Worm (Caenorhabditis elegans): ENCODE results near the gene sma-4.

The sma-4 gene

DNA sequence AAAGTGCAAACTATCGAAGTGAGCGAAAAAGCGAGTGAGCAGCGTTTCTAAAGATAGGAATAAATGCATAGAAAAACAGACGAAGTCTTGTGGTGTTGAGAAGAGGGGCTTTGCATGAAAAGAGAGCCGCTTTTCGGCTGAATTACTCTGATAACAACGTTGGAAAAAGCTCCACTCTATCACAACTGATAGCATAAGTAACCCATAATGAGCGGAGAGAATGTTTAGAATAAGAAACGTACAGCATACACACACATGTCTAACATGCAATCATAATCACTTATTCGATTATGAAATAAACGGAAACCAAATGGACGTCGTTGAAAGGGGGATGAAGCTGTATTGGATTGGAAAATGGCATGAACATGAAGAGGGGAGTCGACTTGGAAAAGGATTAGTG lies 24.2 kb downstream of the sma-4 start:
- TF ChIP-seq F37D6.2 (tag; optimal IDR thresholded peaks at IDR 0.05) (no peak), ama-1 (optimal IDR thresholded peaks at IDR 0.05) (no peak), dve-1 (tag; optimal IDR thresholded peaks at IDR 0.05; ENCODE audit: insufficient read depth) (peak; percentile 16), madf-5 (GFP tag; IDR thresholded peaks at IDR 0.05) (0 out of 4 replicates have a peak, but pooled peaks of 1 of the 2 experiments have one; percentile 35), ceh-20 (GFP tag; IDR thresholded peaks at IDR 0.05) (no peak), nhr-6 (tag; optimal IDR thresholded peaks at IDR 0.05) (no peak), lir-3 (tag; optimal IDR thresholded peaks at IDR 0.05) (no peak), unc-62 (GFP tag; optimal IDR thresholded peaks at IDR 0.05 in 1 of 2) (peak in 1 of 2 experiments; percentile 87), unc-62 (tag; optimal IDR thresholded peaks at IDR 0.05) (no peak), ceh-28 (tag; optimal IDR thresholded peaks at IDR 0.05) (no peak), hlh-11 (tag; optimal IDR thresholded peaks at IDR 0.05) (peak; percentile 45), ztf-7 (tag; optimal IDR thresholded peaks at IDR 0.05) (no peak), nhr-77 (tag; optimal IDR thresholded peaks at IDR 0.05) (no peak), mxl-3 (GFP tag; optimal IDR thresholded peaks at IDR 0.05) (peak; percentile 61), daf-12 (tag; optimal IDR thresholded peaks at IDR 0.05) (no peak), daf-16 (GFP tag; optimal IDR thresholded peaks at IDR 0.05) (no peak), daf-16 (tag; optimal IDR thresholded peaks at IDR 0.05) (peak; percentile 49), mes-2 (tag; optimal IDR thresholded peaks at IDR 0.05; ENCODE audit: poor library complexity, severe bottlenecking) (peak; percentile 24), dmd-6 (GFP tag; IDR thresholded peaks at IDR 0.05) (peak; percentile 43; the same call in 1 of the 2 replicates), Y48G9A.11 (GFP tag; IDR thresholded peaks at IDR 0.05) (no peak), hif-1 (tag; optimal IDR thresholded peaks at IDR 0.05) (no peak), hlh-30 (tag; optimal IDR thresholded peaks at IDR 0.05; ENCODE audit: insufficient read depth) (no peak), ceh-62 (tag; optimal IDR thresholded peaks at IDR 0.05) (no peak), ZK337.2 (GFP tag; IDR thresholded peaks at IDR 0.05) (no peak), nhr-102 (tag; optimal IDR thresholded peaks at IDR 0.05) (no peak), D1046.2 (GFP tag; IDR thresholded peaks at IDR 0.05) (no peak), daf-19 (GFP tag; conservative IDR thresholded peaks at IDR 0.05) (no peak), nhr-41 (GFP tag; IDR thresholded peaks at IDR 0.05) (no peak), nhr-28 (tag; optimal IDR thresholded peaks at IDR 0.05) (peak; percentile 41), lin-39 (tag; optimal IDR thresholded peaks at IDR 0.05) (no peak), pqm-1 (tag; optimal IDR thresholded peaks at IDR 0.05) (peak; percentile 59), sdz-12 (GFP tag; optimal IDR thresholded peaks at IDR 0.05) (no peak), mdt-29 (GFP tag; IDR thresholded peaks at IDR 0.05) (0 out of 2 replicates have a peak, but pooled peaks have one; percentile 8), set-16 (GFP tag; IDR thresholded peaks at IDR 0.05) (no peak), ZK546.5 (tag; optimal IDR thresholded peaks at IDR 0.05) (no peak), lin-1 (GFP tag; IDR thresholded peaks at IDR 0.05) (no peak), unc-130 (GFP tag; optimal IDR thresholded peaks at IDR 0.05) (no peak)

DNA sequence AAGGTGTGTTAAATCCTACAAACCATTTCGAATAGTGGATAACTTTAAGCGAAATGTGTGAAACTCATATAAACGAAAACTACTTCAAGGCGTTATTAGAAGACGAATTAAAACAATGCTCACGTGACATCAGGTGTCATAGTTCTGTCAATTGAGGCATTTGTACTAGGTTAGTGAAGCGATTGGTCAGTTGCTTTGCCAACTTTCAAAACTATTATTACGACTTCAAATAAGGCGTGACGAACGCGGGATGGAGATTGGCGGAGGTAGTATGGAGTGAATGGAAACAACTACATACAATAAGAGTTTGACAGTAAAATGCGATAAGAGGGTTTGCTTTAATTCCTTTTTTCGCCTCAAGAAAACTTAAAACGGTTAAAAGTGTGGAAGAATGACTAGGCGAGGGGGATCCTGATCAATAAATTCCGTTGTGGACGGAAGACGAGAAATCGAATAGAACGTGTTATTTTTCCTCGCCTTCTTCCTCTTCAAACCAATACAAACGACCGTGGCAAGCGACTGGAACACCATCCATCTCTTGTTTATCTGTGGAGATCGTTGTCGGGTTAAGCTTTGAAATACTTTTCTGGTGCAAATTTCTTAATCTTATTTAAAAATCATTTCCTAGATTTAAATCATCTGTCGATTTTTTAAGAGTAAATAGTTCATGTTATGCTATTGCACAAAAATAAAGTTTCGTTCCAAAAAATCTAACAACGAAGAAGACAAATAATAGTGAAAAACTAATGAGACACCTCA lies 25.0 kb downstream of the sma-4 start:
- TF ChIP-seq hlh-11 (tag; optimal IDR thresholded peaks at IDR 0.05) (no peak), dmd-6 (GFP tag; IDR thresholded peaks at IDR 0.05) (peak; percentile 64), daf-16 (GFP tag; optimal IDR thresholded peaks at IDR 0.05) (no peak), daf-16 (tag; optimal IDR thresholded peaks at IDR 0.05) (peak; percentile 7), hlh-30 (tag; optimal IDR thresholded peaks at IDR 0.05; ENCODE audit: insufficient read depth) (peak; percentile 52), skn-1 (tag; optimal IDR thresholded peaks at IDR 0.05) (no peak), unc-62 (GFP tag; optimal IDR thresholded peaks at IDR 0.05 in 1 of 2) (peak in 1 of 2 experiments; percentile 52), unc-62 (tag; optimal IDR thresholded peaks at IDR 0.05) (no peak), dve-1 (tag; optimal IDR thresholded peaks at IDR 0.05; ENCODE audit: insufficient read depth) (peak; percentile 56), hmg-1.1 (GFP tag; IDR thresholded peaks at IDR 0.05) (0 out of 2 replicates have a peak, but pooled peaks have one; percentile 19), aha-1 (tag) (peak; percentile 47)
